Worm (Caenorhabditis elegans): Measurements from ENCODE around the gene cdf-1.

ce11 chrX:6462995-6463462, 41.9 kb downstream of the cdf-1 start, which contains the start of gene C15B12.2:
- TF ChIP-seq fkh-4 (tag; optimal IDR thresholded peaks at IDR 0.05; ENCODE audit: borderline replicate concordance) (no peak), mdl-1 (tag; optimal IDR thresholded peaks at IDR 0.05) (no peak), nhr-76 (tag; optimal IDR thresholded peaks at IDR 0.05) (no peak), nhr-237 (tag; optimal IDR thresholded peaks at IDR 0.05) (no peak), lin-13 (GFP tag; optimal IDR thresholded peaks at IDR 0.05) (no peak), ztf-11 (tag; optimal IDR thresholded peaks at IDR 0.05) (no peak), ama-1 (optimal IDR thresholded peaks at IDR 0.05) (no peak), ceh-82 (tag; optimal IDR thresholded peaks at IDR 0.05) (no peak), unc-130 (tag; optimal IDR thresholded peaks at IDR 0.05) (no peak), nhr-12 (tag; optimal IDR thresholded peaks at IDR 0.05) (no peak), skn-1 (tag; optimal IDR thresholded peaks at IDR 0.05) (no peak), pax-3 (tag; optimal IDR thresholded peaks at IDR 0.05) (no peak), aha-1 (tag; optimal IDR thresholded peaks at IDR 0.05) (no peak), elt-3 (tag; optimal IDR thresholded peaks at IDR 0.05) (no peak)
